Fruit fly (Drosophila melanogaster) ovary, adult (tissue): ENCODE data around the gene CG12268.

Experiments
- CG17801 ChIP-seq: fragments of 200-800 bp; optimal IDR thresholded peaks from 2 replicates; lab custom pipeline; 2019; ENCODE audit warnings: missing biosample characterization, mild to moderate bottlenecking, missing genetic modification characterization, moderate library complexity; ENCODE audit not compliant: partially characterized antibody

Gene CG12268

dm6 chr3R:23910260-23910887 is 37.9 kb downstream of the CG12268 start:
- TF ChIP-seq CG17801 (GFP tag; lab: Kevin White, UChicago), result no peak

DNA sequence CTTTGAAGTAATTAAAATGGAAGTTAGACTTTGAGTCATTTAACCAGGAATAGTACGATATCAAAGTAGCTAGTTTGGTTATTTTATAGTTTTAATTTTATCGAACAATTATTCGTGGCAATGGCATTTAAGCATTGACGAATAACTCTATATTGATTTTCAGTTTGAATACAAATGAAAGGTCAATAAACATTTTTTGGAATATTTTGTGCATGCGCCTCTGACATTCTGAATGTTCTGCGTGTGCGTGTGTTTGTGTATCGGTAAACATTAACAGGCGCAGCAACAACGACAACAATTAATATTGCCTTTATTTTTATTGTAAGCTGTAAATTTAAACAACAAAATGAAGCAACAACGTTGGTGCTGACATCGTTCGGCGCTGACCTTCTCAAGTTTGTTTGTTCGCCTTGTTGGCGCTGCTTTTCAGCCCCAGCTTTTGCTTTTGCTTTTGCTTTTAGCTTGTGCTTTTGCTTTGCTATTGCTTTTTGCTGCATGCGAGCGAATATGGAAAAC is 38.8 kb downstream of the CG12268 start:
- no peak for TF ChIP-seq CG17801 (GFP tag; lab: Kevin White, UChicago)

DNA sequence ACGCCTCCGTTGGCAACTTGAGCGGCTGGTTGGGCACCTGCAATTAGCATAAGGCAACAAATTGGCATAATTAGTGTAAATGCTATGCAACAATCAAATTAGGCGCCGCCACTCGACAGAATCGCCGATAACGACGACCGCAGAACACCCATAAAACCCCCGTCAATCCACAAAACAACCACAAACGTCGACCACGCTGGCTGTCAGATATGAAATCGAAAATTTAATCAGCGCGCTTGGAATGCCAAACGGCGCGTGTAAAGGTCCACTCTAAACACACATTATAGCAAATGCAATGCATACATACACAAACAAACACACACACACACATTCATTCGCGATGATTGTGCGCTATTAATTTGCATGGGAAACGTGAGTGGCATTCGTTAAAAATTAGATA is 44.8 kb downstream of the CG12268 start:
- TF ChIP-seq CG17801 (GFP tag; lab: Kevin White, UChicago), result no peak

DNA sequence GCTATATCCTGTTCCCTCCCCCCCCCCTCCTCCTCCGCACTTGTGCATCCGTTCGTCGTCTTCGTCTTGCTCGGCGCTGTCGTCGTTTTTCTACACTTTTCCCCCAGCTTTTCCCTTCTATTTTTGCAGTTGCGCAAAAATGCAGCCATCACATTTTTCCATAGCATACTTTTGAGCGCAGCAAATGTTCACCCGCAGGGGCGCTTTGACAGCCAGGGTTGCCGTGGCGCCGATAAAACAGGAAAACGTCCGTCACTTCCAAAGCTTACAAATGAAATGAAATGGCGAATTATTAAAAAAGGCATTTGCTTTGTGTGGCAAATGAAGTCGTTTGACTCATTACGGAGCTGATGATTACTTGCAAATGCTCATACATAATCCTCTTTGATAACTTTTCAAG is 45.7 kb downstream of the CG12268 start:
- no peak for TF ChIP-seq CG17801 (GFP tag; lab: Kevin White, UChicago)

DNA sequence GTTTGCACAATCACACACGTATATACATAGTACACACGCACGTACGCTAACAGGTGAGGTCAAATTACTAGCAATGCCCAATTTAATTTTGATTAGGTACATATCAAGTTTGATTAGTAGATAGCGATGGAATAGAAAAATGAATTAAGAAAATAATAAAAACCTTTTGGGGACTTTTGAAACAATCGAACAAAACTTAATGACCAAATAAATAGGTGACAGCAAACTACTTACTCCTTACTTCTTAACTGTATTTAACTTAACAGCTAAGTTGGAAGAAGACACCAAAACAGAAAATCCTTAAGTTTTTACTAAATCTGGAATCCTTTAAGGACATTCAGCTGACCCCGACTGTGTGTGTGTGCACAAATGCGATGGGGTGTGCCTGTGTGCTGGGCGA is 46.2 kb downstream of the CG12268 start:
- TF ChIP-seq CG17801 (GFP tag; lab: Kevin White, UChicago), result no peak

DNA sequence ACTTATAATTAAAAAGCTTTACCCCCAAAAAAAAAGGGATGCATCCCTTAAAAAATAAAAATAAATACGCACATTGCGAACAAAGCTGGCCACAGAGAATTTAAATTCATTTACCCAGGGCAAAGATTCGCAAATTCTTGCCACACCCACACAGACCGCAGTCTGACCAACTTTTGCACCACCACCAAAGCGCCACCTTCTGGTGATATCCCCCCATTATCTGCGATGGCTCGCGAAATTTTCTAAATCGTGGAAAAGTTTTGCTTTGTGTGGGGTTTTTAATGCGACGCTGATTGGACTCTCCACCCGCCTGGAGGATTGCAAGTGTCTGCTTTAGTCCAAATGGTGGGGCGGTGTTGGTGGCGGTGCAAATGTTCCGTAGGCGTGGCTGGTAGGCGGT is 48.1 kb downstream of the CG12268 start:
- no peak for TF ChIP-seq CG17801 (GFP tag; lab: Kevin White, UChicago)
